Worm (Caenorhabditis elegans) whole organism, L4 larva: Measurements from ENCODE around the gene oac-8.

Experiments used
- ces-1 ChIP-seq: fragments of 150-350 bp; sonication (generic microtip); optimal IDR thresholded peaks from 4 replicates; lab custom pipeline; 2014; ENCODE audit warnings: missing biosample characterization, missing genetic modification reagents, missing genetic modification characterization
- hmg-1.1 ChIP-seq: fragments of 200-800 bp; sonication (Bioruptor generic); IDR thresholded peaks from 2 replicates; pipeline ENCODE4 v1.3.6; 2022; ENCODE audit warnings: missing genetic modification reagents, missing genetic modification characterization, missing compliant biosample characterization
- lin-13 ChIP-seq: fragments of 150-350 bp; optimal IDR thresholded peaks from 2 replicates; lab custom pipeline; 2014; ENCODE audit warnings: missing biosample characterization, missing genetic modification reagents, missing genetic modification characterization
- mdt-29 ChIP-seq: fragments of 200-800 bp; sonication (Bioruptor generic); IDR thresholded peaks from 2 replicates; pipeline ENCODE4 v1.3.6; 2022; ENCODE audit warnings: missing genetic modification reagents, missing genetic modification characterization, missing compliant biosample characterization
- unc-130 ChIP-seq: sonication (generic microtip); optimal IDR thresholded peaks from 2 replicates; lab custom pipeline; 2016; ENCODE audit warnings: missing genetic modification reagents, missing genetic modification characterization, missing compliant biosample characterization

DNA sequence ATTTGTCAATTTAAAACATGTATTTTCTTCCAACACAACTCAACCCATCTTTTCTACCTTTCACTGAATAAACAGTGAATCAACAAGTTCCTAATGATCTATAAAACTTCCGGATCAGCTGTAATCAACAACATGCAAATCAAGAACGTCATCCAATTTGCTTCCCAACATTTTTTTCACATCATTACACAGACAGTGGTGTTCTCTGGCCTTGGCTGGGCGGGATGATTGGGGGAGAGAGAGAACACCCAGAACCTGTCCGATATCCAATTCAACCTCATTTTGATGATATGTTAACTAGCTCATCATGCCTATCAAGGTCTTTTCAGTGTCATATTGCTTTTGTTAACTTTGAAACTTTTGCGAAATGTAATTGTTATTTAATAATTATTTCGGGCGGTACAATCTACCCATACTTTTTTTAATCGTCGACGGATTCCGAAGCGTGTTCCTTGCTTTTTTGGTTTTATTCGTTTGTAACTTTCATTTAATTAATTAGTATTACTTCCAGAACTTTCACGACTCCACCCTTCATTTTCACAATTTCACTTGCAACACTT lies 30.7 kb downstream of the oac-8 start, which contains the start of gene ptr-14:
- TF ChIP-seq mdt-29 (GFP tag; lab: Robert Waterston, UW) = no peak
- TF ChIP-seq unc-130 (GFP tag; lab: Kevin White, UChicago) = no peak
- TF ChIP-seq hmg-1.1 (GFP tag; lab: Robert Waterston, UW) = no peak
- TF ChIP-seq ces-1 (GFP tag; lab: Kevin White, UChicago) = no peak
- TF ChIP-seq lin-13 = no peak
